Worm (Caenorhabditis elegans) whole organism, L3 larva: ENCODE data around the gene F59B2.14.
A peak's percentile ranks its signal among the peaks of the same experiment; 100 is the strongest.

ENCODE experiments used
- ama-1 ChIP-seq: fragments of 150-350 bp; optimal IDR thresholded peaks from 2 replicates; lab custom pipeline; 2018
- ceh-16 ChIP-seq: sonication (generic microtip); optimal IDR thresholded peaks from 2 replicates; lab custom pipeline; 2017; ENCODE audit warnings: missing biosample characterization, missing genetic modification characterization
- ceh-28 ChIP-seq: fragments of 150-350 bp; optimal IDR thresholded peaks from 2 replicates; lab custom pipeline; 2014; ENCODE audit warnings: missing biosample characterization, missing genetic modification reagents, missing genetic modification characterization
- egl-27 ChIP-seq: sonication (generic microtip); optimal IDR thresholded peaks from 4 replicates; lab custom pipeline; 2017; ENCODE audit warnings: missing biosample characterization, missing genetic modification reagents, missing genetic modification characterization
- elt-1 ChIP-seq: fragments of 150-350 bp; optimal IDR thresholded peaks from 2 replicates; lab custom pipeline; 2014; ENCODE audit warnings: missing biosample characterization, missing genetic modification characterization
- elt-2 ChIP-seq: sonication (generic microtip); optimal IDR thresholded peaks from 2 replicates; lab custom pipeline; 2016; ENCODE audit warnings: missing genetic modification reagents, mild to moderate bottlenecking, missing genetic modification characterization, missing compliant biosample characterization
- elt-3 ChIP-seq, 3 experiments: fragments of 150-350 bp in 1 of 3; sonication (generic microtip) in 2 of 3; optimal IDR thresholded peaks; 2 replicates in 2 of 3; 4 replicates in 1 of 3; lab custom pipeline; 2014 to 2017; ENCODE audit warnings: missing biosample characterization in 3 of 3, missing genetic modification characterization in 3 of 3
- eor-1 ChIP-seq, 2 experiments: fragments of 150-350 bp; optimal IDR thresholded peaks; 2 replicates each; lab custom pipeline; 2014 to 2018; ENCODE audit warnings: missing biosample characterization in 2 of 2, missing genetic modification characterization in 2 of 2
- fkh-10 ChIP-seq: sonication (generic microtip); optimal IDR thresholded peaks from 2 replicates; lab custom pipeline; 2017; ENCODE audit warnings: missing biosample characterization, missing genetic modification reagents, missing genetic modification characterization
- fkh-2 ChIP-seq: fragments of 150-350 bp; optimal IDR thresholded peaks from 2 replicates; lab custom pipeline; 2014; ENCODE audit warnings: missing biosample characterization, missing genetic modification reagents, missing genetic modification characterization
- fos-1 ChIP-seq: fragments of 150-350 bp; optimal IDR thresholded peaks from 2 replicates; lab custom pipeline; 2014; ENCODE audit warnings: missing biosample characterization, missing genetic modification characterization
- hmg-11 ChIP-seq: sonication (generic microtip); optimal IDR thresholded peaks from 2 replicates; lab custom pipeline; 2016; ENCODE audit warnings: missing genetic modification characterization, missing compliant biosample characterization
- jun-1 ChIP-seq: fragments of 150-350 bp; optimal IDR thresholded peaks from 2 replicates; lab custom pipeline; 2014; ENCODE audit warnings: missing biosample characterization, missing genetic modification reagents, missing genetic modification characterization
- lin-15B ChIP-seq: fragments of 150-350 bp; optimal IDR thresholded peaks from 2 replicates; lab custom pipeline; 2014; ENCODE audit warnings: missing biosample characterization, missing genetic modification characterization
- lin-39 ChIP-seq: fragments of 150-350 bp; optimal IDR thresholded peaks from 2 replicates; lab custom pipeline; 2018; ENCODE audit warnings: missing biosample characterization, missing genetic modification reagents, missing genetic modification characterization
- lsy-12 ChIP-seq: sonication (generic microtip); optimal IDR thresholded peaks from 2 replicates; lab custom pipeline; 2016; ENCODE audit warnings: mild to moderate bottlenecking, missing genetic modification characterization, missing compliant biosample characterization
- mdl-1 ChIP-seq: fragments of 150-350 bp; optimal IDR thresholded peaks from 2 replicates; lab custom pipeline; 2014; ENCODE audit warnings: missing biosample characterization, missing genetic modification characterization
- nfya-1 ChIP-seq: sonication (generic microtip); optimal IDR thresholded peaks from 2 replicates; lab custom pipeline; 2017; ENCODE audit warnings: missing genetic modification characterization, mild to moderate bottlenecking, missing compliant biosample characterization, antibody characterized with exemption, moderate library complexity; ENCODE audit not compliant: insufficient read depth
- nhr-11 ChIP-seq: fragments of 150-350 bp; optimal IDR thresholded peaks from 2 replicates; lab custom pipeline; 2014; ENCODE audit warnings: missing biosample characterization, missing genetic modification characterization
- nhr-12 ChIP-seq: fragments of 150-350 bp; optimal IDR thresholded peaks from 2 replicates; lab custom pipeline; 2014; ENCODE audit warnings: missing biosample characterization, missing genetic modification characterization
- nhr-23 ChIP-seq: fragments of 150-350 bp; optimal IDR thresholded peaks from 2 replicates; lab custom pipeline; 2014; ENCODE audit warnings: missing biosample characterization, missing genetic modification reagents, missing genetic modification characterization
- nhr-25 ChIP-seq: sonication (generic microtip); optimal IDR thresholded peaks from 2 replicates; lab custom pipeline; 2017; ENCODE audit warnings: missing biosample characterization, missing genetic modification characterization
- nhr-43 ChIP-seq: sonication (generic microtip); optimal IDR thresholded peaks from 2 replicates; lab custom pipeline; 2016; ENCODE audit warnings: mild to moderate bottlenecking, missing genetic modification characterization, missing compliant biosample characterization; ENCODE audit not compliant: poor library complexity, severe bottlenecking
- nhr-76 ChIP-seq: fragments of 150-350 bp; sonication (generic microtip); optimal IDR thresholded peaks from 5 replicates; lab custom pipeline; 2014; ENCODE audit warnings: missing biosample characterization, missing genetic modification characterization
- nhr-77 ChIP-seq: fragments of 150-350 bp; optimal IDR thresholded peaks from 2 replicates; lab custom pipeline; 2014; ENCODE audit warnings: missing biosample characterization, missing genetic modification characterization
- pha-4 ChIP-seq: fragments of 150-350 bp; optimal IDR thresholded peaks from 2 replicates; lab custom pipeline; 2014; ENCODE audit warnings: missing biosample characterization, missing genetic modification reagents, missing genetic modification characterization
- pqm-1 ChIP-seq: fragments of 150-350 bp; optimal IDR thresholded peaks from 2 replicates; lab custom pipeline; 2017; ENCODE audit warnings: missing biosample characterization, missing genetic modification characterization, inconsistent platforms
- skn-1 ChIP-seq: fragments of 150-350 bp; optimal IDR thresholded peaks from 2 replicates; lab custom pipeline; 2014; ENCODE audit warnings: missing biosample characterization, missing genetic modification characterization
- snpc-4 ChIP-seq: fragments of 150-350 bp; optimal IDR thresholded peaks from 2 replicates; lab custom pipeline; 2014; ENCODE audit warnings: missing biosample characterization, missing genetic modification characterization
- tbx-2 ChIP-seq: sonication (generic microtip); optimal IDR thresholded peaks from 2 replicates; lab custom pipeline; 2016; ENCODE audit warnings: mild to moderate bottlenecking, missing genetic modification characterization, missing compliant biosample characterization
- unc-62 ChIP-seq: fragments of 150-350 bp; sonication (generic microtip); optimal IDR thresholded peaks from 4 replicates; lab custom pipeline; 2014; ENCODE audit warnings: missing biosample characterization, missing genetic modification reagents, missing genetic modification characterization
- zag-1 ChIP-seq: fragments of 150-350 bp; optimal IDR thresholded peaks from 2 replicates; lab custom pipeline; 2014; ENCODE audit warnings: missing biosample characterization, missing genetic modification characterization
- ztf-11 ChIP-seq: fragments of 150-350 bp; optimal IDR thresholded peaks from 2 replicates; lab custom pipeline; 2014; ENCODE audit warnings: missing biosample characterization, missing genetic modification characterization
- ztf-4 ChIP-seq: fragments of 150-350 bp; optimal IDR thresholded peaks from 2 replicates; lab custom pipeline; 2014; ENCODE audit warnings: missing biosample characterization, missing genetic modification characterization

Gene F59B2.14

ce11 chrIII:9053263-9053662, 30.8 kb upstream of the F59B2.14 start:
- TF ChIP-seq ama-1 (peak; percentile 83), egl-27 (tag; lab: Kevin White, UChicago) (no peak)

- TF ChIP-seq lsy-12 (tag; lab: Kevin White, UChicago) (peak; percentile 12), nhr-25 (tag; lab: Kevin White, UChicago) (peak; percentile 59), mdl-1 (no peak), skn-1 (no peak), lin-39 (peak; percentile 60), ama-1 (peak; percentile 94), nhr-43 (tag; lab: Kevin White, UChicago) (peak; percentile 3), jun-1 (tag; lab: Kevin White, UChicago) (peak; percentile 66), tbx-2 (no peak), nhr-12 (tag; lab: Kevin White, UChicago) (no peak), lin-15B (tag; lab: Kevin White, UChicago) (peak; percentile 26), pqm-1 (no peak), nfya-1 (tag; lab: Kevin White, UChicago) (peak; percentile 54), ztf-4 (tag; lab: Kevin White, UChicago) (peak; percentile 18), pha-4 (tag; lab: Kevin White, UChicago) (peak; percentile 12), hmg-11 (tag; lab: Kevin White, UChicago) (peak; percentile 79), fkh-10 (GFP tag; lab: Kevin White, UChicago) (no peak), elt-2 (tag; lab: Kevin White, UChicago) (peak; percentile 22), nhr-77 (tag; lab: Kevin White, UChicago) (no peak)
Observed at ce11 chrIII:9052371-9052978, 30.0 kb upstream of the F59B2.14 start.

ce11 chrIII:9051714-9052113, 29.3 kb upstream of the F59B2.14 start:
- TF ChIP-seq ama-1 (peak; percentile 72), nhr-25 (tag; lab: Kevin White, UChicago) (no peak), fkh-2 (no peak)

- TF ChIP-seq elt-1 (tag; lab: Kevin White, UChicago): peak; percentile 3
- peak; percentile 81 for TF ChIP-seq nfya-1 (tag; lab: Kevin White, UChicago)
- peak; percentile 55 for TF ChIP-seq ceh-28 (tag; lab: Kevin White, UChicago)
- TF ChIP-seq lin-15B (tag; lab: Kevin White, UChicago): peak; percentile 22
- peak; percentile 84 for TF ChIP-seq nhr-23 (tag; lab: Kevin White, UChicago)
- peak; percentile 89 for TF ChIP-seq ztf-4 (tag; lab: Kevin White, UChicago)
- peak; percentile 81 for TF ChIP-seq tbx-2
- TF ChIP-seq mdl-1: no peak
- TF ChIP-seq fos-1 (tag; lab: Kevin White, UChicago): peak; percentile 56
- peak; percentile 98 for TF ChIP-seq nhr-25 (tag; lab: Kevin White, UChicago)
- TF ChIP-seq ama-1: peak; percentile 99
- peak; percentile 66 for TF ChIP-seq elt-2 (tag; lab: Kevin White, UChicago)
- peak; percentile 5 for TF ChIP-seq fkh-10 (GFP tag; lab: Kevin White, UChicago)
- TF ChIP-seq jun-1 (tag; lab: Kevin White, UChicago): peak; percentile 79
- TF ChIP-seq zag-1 (tag; lab: Kevin White, UChicago): no peak
- peak in 1 of 2 experiments; percentile 53 for TF ChIP-seq eor-1 (tag; optimal IDR thresholded peaks at IDR 0.05; lab: Kevin White, UChicago)
- peak; percentile 60 for TF ChIP-seq snpc-4
- no peak for TF ChIP-seq nhr-77 (tag; lab: Kevin White, UChicago)
- no peak for TF ChIP-seq fkh-2
- TF ChIP-seq nhr-12 (tag; lab: Kevin White, UChicago): no peak
- peak; percentile 70 for TF ChIP-seq lsy-12 (tag; lab: Kevin White, UChicago)
- peak; percentile 93 for TF ChIP-seq pha-4 (tag; lab: Kevin White, UChicago)
- TF ChIP-seq nhr-11: no peak
- TF ChIP-seq nhr-76: no peak
- peak in 2 of 3 experiments; percentile 53 to 66 for TF ChIP-seq elt-3 (tag; optimal IDR thresholded peaks at IDR 0.05; lab: Kevin White, UChicago)
- TF ChIP-seq nhr-43 (tag; lab: Kevin White, UChicago): peak; percentile 58
- TF ChIP-seq skn-1: peak; percentile 68
Observed at ce11 chrIII:9051119-9051597, 28.7 kb upstream of the F59B2.14 start.

ce11 chrIII:9050600-9050999, 28.2 kb upstream of the F59B2.14 start, which contains the start of gene ikke-1:
ikke-1 (minus strand) TSS chrIII:9050700.
- no peak for TF ChIP-seq zag-1 (tag; lab: Kevin White, UChicago)
- no peak for TF ChIP-seq ceh-16 (tag; lab: Kevin White, UChicago)
- TF ChIP-seq elt-3 (tag; optimal IDR thresholded peaks at IDR 0.05; lab: Kevin White, UChicago): no peak
- no peak for TF ChIP-seq lsy-12 (tag; lab: Kevin White, UChicago)
- TF ChIP-seq tbx-2: no peak
- TF ChIP-seq snpc-4: no peak
- no peak for TF ChIP-seq nhr-77 (tag; lab: Kevin White, UChicago)
- TF ChIP-seq elt-1 (tag; lab: Kevin White, UChicago): no peak
- TF ChIP-seq hmg-11 (tag; lab: Kevin White, UChicago): no peak
- no peak for TF ChIP-seq ztf-11 (tag; lab: Kevin White, UChicago)
- no peak for TF ChIP-seq fkh-2
- no peak for TF ChIP-seq skn-1
- TF ChIP-seq nhr-43 (tag; lab: Kevin White, UChicago): no peak
- no peak for TF ChIP-seq pqm-1
- no peak for TF ChIP-seq unc-62
